Worm (Caenorhabditis elegans) whole organism, L4/young adult: Measurements from ENCODE around the gene acs-7.

Experiments
- dao-5 ChIP-seq: sonication (generic microtip); optimal IDR thresholded peaks from 2 replicates; lab custom pipeline; 2016; ENCODE audit warnings: missing genotype, missing genetic modification characterization, moderate library complexity, missing compliant biosample characterization
- him-1 ChIP-seq: sonication (generic microtip); optimal IDR thresholded peaks from 2 replicates; lab custom pipeline; 2016; ENCODE audit warnings: missing genotype, missing genetic modification reagents, missing genetic modification characterization, missing compliant biosample characterization

DNA sequence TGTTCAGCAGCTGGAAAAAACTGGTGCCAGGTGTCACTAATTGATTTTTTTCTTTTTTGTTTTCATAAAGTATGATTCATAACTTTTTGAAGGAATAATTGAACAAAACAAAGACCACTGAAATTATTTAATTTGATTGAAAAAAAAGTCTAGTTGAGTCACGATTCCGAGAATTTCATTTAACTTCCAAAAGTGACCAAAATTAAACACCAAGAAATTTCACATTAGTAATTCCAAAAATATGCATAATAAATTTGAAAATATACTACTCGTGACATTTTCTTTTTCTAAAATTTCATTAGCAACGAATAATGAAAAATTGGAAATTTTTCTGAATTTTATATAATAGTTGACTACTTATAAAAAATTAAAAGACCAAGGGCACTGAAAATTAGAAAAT, 9.8 kb upstream of the acs-7 start:
- TF ChIP-seq him-1 (tag; lab: Kevin White, UChicago) (no peak), dao-5 (no peak)
